Fruit fly (Drosophila melanogaster) whole organism, embryonic: Measurements from ENCODE around the gene Ppcs.
A peak's percentile ranks its signal among the peaks of the same experiment; 100 is the strongest.

Experiments used
- Adf1 ChIP-seq: fragments of 200-800 bp; sonication (Bioruptor generic); IDR thresholded peaks from 2 replicates; pipeline ENCODE4 v1.3.6; 2022; ENCODE audit warnings: missing biosample characterization, missing genetic modification characterization
- CG11456 ChIP-seq: fragments of 200-800 bp; sonication (Bioruptor generic); IDR thresholded peaks from 3 replicates; pipeline ENCODE4 v1.3.6; 2022; ENCODE audit warnings: missing biosample characterization, missing genetic modification characterization
- CG11504 ChIP-seq: fragments of 200-800 bp; sonication (Bioruptor generic); optimal IDR thresholded peaks from 3 replicates; lab custom pipeline; 2019; ENCODE audit warnings: missing biosample characterization, mild to moderate bottlenecking, missing genetic modification characterization, moderate library complexity
- CG12104 ChIP-seq: fragments of 200-800 bp; sonication (Bioruptor generic); optimal IDR thresholded peaks from 3 replicates; lab custom pipeline; 2016; ENCODE audit warnings: missing biosample characterization, missing genetic modification characterization
- CG12391 ChIP-seq: fragments of 200-800 bp; sonication (Bioruptor generic); optimal IDR thresholded peaks from 3 replicates; lab custom pipeline; 2018; ENCODE audit warnings: missing biosample characterization, mild to moderate bottlenecking, missing genetic modification characterization, moderate library complexity
- CG13296 ChIP-seq: fragments of 200-800 bp; sonication (Bioruptor generic); optimal IDR thresholded peaks from 3 replicates; lab custom pipeline; 2018; ENCODE audit warnings: missing biosample characterization, mild to moderate bottlenecking, missing genetic modification characterization
- CG13775 ChIP-seq: fragments of 200-800 bp; sonication (Bioruptor generic); optimal IDR thresholded peaks from 3 replicates; lab custom pipeline; 2017; ENCODE audit warnings: missing biosample characterization, mild to moderate bottlenecking, missing genetic modification characterization
- CG14050 ChIP-seq: fragments of 200-800 bp; sonication (Bioruptor generic); IDR thresholded peaks from 3 replicates; pipeline ENCODE4 v1.3.6; 2022; ENCODE audit warnings: missing biosample characterization, missing genetic modification characterization
- CG14860 ChIP-seq: fragments of 200-800 bp; sonication (Bioruptor generic); IDR thresholded peaks from 3 replicates; pipeline ENCODE4 v1.3.6; 2022; ENCODE audit warnings: missing biosample characterization, missing genetic modification characterization; ENCODE audit not compliant: partially characterized antibody
- CG17359 ChIP-seq: fragments of 200-800 bp; sonication (Bioruptor generic); optimal IDR thresholded peaks from 3 replicates; lab custom pipeline; 2018; ENCODE audit warnings: missing biosample characterization, mild to moderate bottlenecking, missing genetic modification characterization, moderate library complexity
- CG17361 ChIP-seq: fragments of 200-800 bp; sonication (Bioruptor generic); IDR thresholded peaks from 3 replicates; pipeline ENCODE4 v1.3.6; 2022; ENCODE audit warnings: missing biosample characterization, missing genetic modification characterization
- CG2120 ChIP-seq: fragments of 200-800 bp; sonication (Bioruptor generic); optimal IDR thresholded peaks from 3 replicates; lab custom pipeline; 2016; ENCODE audit warnings: missing biosample characterization, missing genetic modification characterization
- CG3281 ChIP-seq: fragments of 200-800 bp; sonication (Bioruptor generic); optimal IDR thresholded peaks from 3 replicates; lab custom pipeline; 2017; ENCODE audit warnings: missing biosample characterization, mild to moderate bottlenecking, missing genetic modification characterization
- CG6254 ChIP-seq: fragments of 200-800 bp; sonication (Bioruptor generic); optimal IDR thresholded peaks from 3 replicates; lab custom pipeline; 2017; ENCODE audit warnings: mild to moderate bottlenecking, missing biosample characterization, missing genetic modification reagents, missing genetic modification characterization
- CG6272 ChIP-seq: fragments of 200-800 bp; sonication (Bioruptor generic); IDR thresholded peaks from 2 replicates; pipeline ENCODE4 v1.3.6; 2022; ENCODE audit warnings: missing biosample characterization, missing genetic modification characterization
- CG7271 ChIP-seq: fragments of 200-800 bp; sonication (Bioruptor generic); optimal IDR thresholded peaks from 2 replicates; lab custom pipeline; 2018; ENCODE audit warnings: missing biosample characterization, mild to moderate bottlenecking, missing genetic modification characterization, moderate library complexity
- CG8359 ChIP-seq: fragments of 200-800 bp; sonication (Bioruptor generic); optimal IDR thresholded peaks from 2 replicates; lab custom pipeline; 2017; ENCODE audit warnings: missing biosample characterization, mild to moderate bottlenecking, missing genetic modification characterization, borderline replicate concordance
- CG8924 ChIP-seq: fragments of 200-800 bp; optimal IDR thresholded peaks from 3 replicates; lab custom pipeline; 2019; ENCODE audit warnings: missing biosample characterization, mild to moderate bottlenecking, missing genetic modification characterization, moderate library complexity
- CG9609 ChIP-seq: fragments of 200-800 bp; sonication (Bioruptor generic); optimal IDR thresholded peaks from 3 replicates; lab custom pipeline; 2016; ENCODE audit warnings: missing biosample characterization, missing genetic modification characterization
- Dip2 ChIP-seq: fragments of 200-800 bp; sonication (Bioruptor generic); IDR thresholded peaks from 2 replicates; pipeline ENCODE4 v1.3.6; 2022; ENCODE audit warnings: missing biosample characterization, missing genetic modification characterization
- GATAe ChIP-seq: fragments of 200-800 bp; sonication (Bioruptor generic); conservative IDR thresholded peaks from 2 replicates; pipeline ENCODE4 v1.3.6; 2022; ENCODE audit warnings: missing biosample characterization, missing genetic modification characterization
- HmgZ ChIP-seq: fragments of 200-800 bp; sonication (Bioruptor generic); optimal IDR thresholded peaks from 2 replicates; lab custom pipeline; 2018; ENCODE audit warnings: missing biosample characterization, mild to moderate bottlenecking, missing genetic modification characterization
- Hmr ChIP-seq: fragments of 200-800 bp; sonication (Bioruptor generic); optimal IDR thresholded peaks from 3 replicates; lab custom pipeline; 2017; ENCODE audit warnings: mild to moderate bottlenecking, missing biosample characterization, missing genetic modification reagents, missing genetic modification characterization
- Jarid2 ChIP-seq: fragments of 200-800 bp; sonication (Bioruptor generic); optimal IDR thresholded peaks from 3 replicates; lab custom pipeline; 2017; ENCODE audit warnings: mild to moderate bottlenecking, missing biosample characterization, missing genetic modification reagents, missing genetic modification characterization
- MTF-1 ChIP-seq: fragments of 200-800 bp; sonication (Bioruptor generic); optimal IDR thresholded peaks from 2 replicates; lab custom pipeline; 2018; ENCODE audit warnings: missing biosample characterization, mild to moderate bottlenecking, missing genetic modification characterization, borderline replicate concordance
- Pdp1 ChIP-seq, 2 experiments: fragments of 200-800 bp; sonication (Bioruptor generic); optimal IDR thresholded peaks; 3 replicates each; lab custom pipeline; 2016; ENCODE audit warnings: missing biosample characterization in 2 of 2, missing genetic modification characterization in 2 of 2, mild to moderate bottlenecking in 1 of 2, moderate library complexity in 1 of 2
- Spps ChIP-seq: fragments of 200-800 bp; sonication (Bioruptor generic); optimal IDR thresholded peaks from 2 replicates; lab custom pipeline; 2018; ENCODE audit warnings: missing biosample characterization, mild to moderate bottlenecking, missing genetic modification characterization
- TFAM ChIP-seq: fragments of 200-800 bp; sonication (Bioruptor generic); optimal IDR thresholded peaks from 2 replicates; lab custom pipeline; 2017; ENCODE audit warnings: missing biosample characterization, missing genetic modification characterization, inconsistent platforms
- Usf ChIP-seq: fragments of 200-800 bp; sonication (Bioruptor generic); optimal IDR thresholded peaks from 2 replicates; lab custom pipeline; 2017; ENCODE audit warnings: missing genotype, missing biosample characterization, missing genetic modification characterization
- abd-A ChIP-seq: fragments of 200-800 bp; sonication (Bioruptor generic); optimal IDR thresholded peaks from 3 replicates; lab custom pipeline; 2019; ENCODE audit warnings: missing biosample characterization, mild to moderate bottlenecking, missing genetic modification characterization, moderate library complexity
- chm ChIP-seq: fragments of 200-800 bp; sonication (Bioruptor generic); IDR thresholded peaks from 2 replicates; pipeline ENCODE4 v1.3.6; 2022; ENCODE audit warnings: missing biosample characterization, missing genetic modification characterization
- cwo ChIP-seq: fragments of 200-800 bp; sonication (Bioruptor generic); optimal IDR thresholded peaks from 3 replicates; lab custom pipeline; 2017; ENCODE audit warnings: missing biosample characterization, missing genetic modification characterization, mild to moderate bottlenecking, moderate library complexity, missing genetic modification reagents
- dan ChIP-seq: fragments of 200-800 bp; sonication (Bioruptor generic); IDR thresholded peaks from 2 replicates; pipeline ENCODE4 v1.3.6; 2022; ENCODE audit warnings: missing biosample characterization, missing genetic modification characterization
- dm ChIP-seq: fragments of 200-800 bp; sonication (Bioruptor generic); optimal IDR thresholded peaks from 3 replicates; lab custom pipeline; 2016; ENCODE audit warnings: missing biosample characterization, missing genetic modification characterization
- ewg ChIP-seq: fragments of 200-800 bp; sonication (Bioruptor generic); optimal IDR thresholded peaks from 3 replicates; lab custom pipeline; 2017; ENCODE audit warnings: mild to moderate bottlenecking, missing biosample characterization, missing genetic modification reagents, missing genetic modification characterization
- gt ChIP-seq: fragments of 200-800 bp; sonication (Bioruptor generic); IDR thresholded peaks from 2 replicates; pipeline ENCODE4 v1.3.6; 2022; ENCODE audit warnings: missing biosample characterization, missing genetic modification characterization
- ken ChIP-seq: fragments of 200-800 bp; sonication (Bioruptor generic); IDR thresholded peaks from 3 replicates; pipeline ENCODE4 v1.3.6; 2022; ENCODE audit warnings: missing biosample characterization, missing genetic modification characterization
- lmd ChIP-seq: fragments of 200-800 bp; sonication (Bioruptor generic); IDR thresholded peaks from 2 replicates; pipeline ENCODE4 v1.3.6; 2022; ENCODE audit warnings: missing biosample characterization, missing genetic modification characterization
- lov ChIP-seq, 2 experiments: fragments of 200-800 bp in 1 of 2; fragments of >200 bp in 1 of 2; sonication (Bioruptor generic) in 1 of 2; IDR thresholded peaks in 1 of 2; optimal IDR thresholded peaks in 1 of 2; 2 replicates in 1 of 2; 3 replicates in 1 of 2; pipeline versions ENCODE4 v1.3.6 to Lab custom; 2017 to 2022; ENCODE audit warnings: missing biosample characterization in 1 of 2, missing genetic modification characterization in 1 of 2
- mam ChIP-seq: fragments of 200-800 bp; sonication (Bioruptor generic); optimal IDR thresholded peaks from 3 replicates; lab custom pipeline; 2016; ENCODE audit warnings: missing biosample characterization, missing genetic modification characterization
- mld ChIP-seq: fragments of 200-800 bp; sonication (Bioruptor generic); IDR thresholded peaks from 3 replicates; pipeline ENCODE4 v1.3.6; 2022; ENCODE audit warnings: missing biosample characterization, missing genetic modification characterization; ENCODE audit not compliant: partially characterized antibody
- nmo ChIP-seq: fragments of 200-800 bp; sonication (Bioruptor generic); optimal IDR thresholded peaks from 2 replicates; lab custom pipeline; 2018; ENCODE audit warnings: missing biosample characterization, mild to moderate bottlenecking, missing genetic modification characterization, moderate library complexity
- org-1 ChIP-seq: fragments of 200-800 bp; sonication (Bioruptor generic); optimal IDR thresholded peaks from 2 replicates; lab custom pipeline; 2017; ENCODE audit warnings: missing biosample characterization, missing genetic modification characterization
- p53 ChIP-seq: fragments of 200-800 bp; sonication (Bioruptor generic); optimal IDR thresholded peaks from 2 replicates; lab custom pipeline; 2016; ENCODE audit warnings: missing biosample characterization, missing genetic modification characterization
- sim ChIP-seq: fragments of 200-800 bp; sonication (Bioruptor generic); IDR thresholded peaks from 2 replicates; pipeline ENCODE4 v1.3.6; 2022; ENCODE audit warnings: missing biosample characterization, missing genetic modification characterization
- sisA ChIP-seq: fragments of 200-800 bp; sonication (Bioruptor generic); IDR thresholded peaks from 2 replicates; pipeline ENCODE4 v1.3.6; 2022; ENCODE audit warnings: missing biosample characterization, missing genetic modification characterization
- sna ChIP-seq: fragments of 200-800 bp; sonication (Bioruptor generic); IDR thresholded peaks from 2 replicates; pipeline ENCODE4 v1.3.6; 2022; ENCODE audit warnings: missing biosample characterization, missing genetic modification characterization; ENCODE audit not compliant: partially characterized antibody
- ssp ChIP-seq: fragments of 200-800 bp; sonication (Bioruptor generic); IDR thresholded peaks from 2 replicates; pipeline ENCODE4 v1.3.6; 2022; ENCODE audit warnings: missing biosample characterization, missing genetic modification characterization
- tgo ChIP-seq: fragments of 200-800 bp; sonication (Bioruptor generic); IDR thresholded peaks from 3 replicates; pipeline ENCODE4 v1.3.6; 2022; ENCODE audit warnings: missing biosample characterization, missing genetic modification characterization
- wek ChIP-seq: fragments of 200-800 bp; sonication (Bioruptor generic); optimal IDR thresholded peaks from 3 replicates; lab custom pipeline; 2018; ENCODE audit warnings: missing biosample characterization, mild to moderate bottlenecking, missing genetic modification characterization, moderate library complexity

The Ppcs gene

dm6 chr3R:19105821-19106220, 41.9 kb downstream of the Ppcs start (continued):
- TF ChIP-seq Spps (tag; lab: Kevin White, UChicago) (no peak), abd-A (tag; lab: Kevin White, UChicago) (no peak), CG9609 (no peak), sim (peak; percentile 11; the same call in 1 of the 2 replicates), lmd (peak; percentile 21; the same call in 1 of the 2 replicates), CG14860 (GFP tag; lab: Robert Waterston, UW) (no peak), CG6254 (GFP tag; lab: Kevin White, UChicago) (peak; percentile 1), org-1 (GFP tag; lab: Kevin White, UChicago) (no peak), CG6272 (GFP tag; lab: Robert Waterston, UW) (no peak), CG17359 (tag; lab: Kevin White, UChicago) (peak; percentile 40), GATAe (no peak), Jarid2 (no peak), wek (GFP tag; lab: Kevin White, UChicago) (no peak), HmgZ (tag; lab: Kevin White, UChicago) (no peak), CG2120 (no peak), CG8924 (tag; lab: Kevin White, UChicago) (peak; percentile 19), CG13296 (GFP tag; lab: Kevin White, UChicago) (no peak), nmo (GFP tag; lab: Kevin White, UChicago) (peak; percentile 4), Pdp1 (GFP tag; optimal IDR thresholded peaks at IDR 0.05; lab: Kevin White, UChicago) (no peak), dan (GFP tag; lab: Robert Waterston, UW) (no peak), sisA (GFP tag; lab: Robert Waterston, UW) (peak; percentile 47), Hmr (GFP tag; lab: Kevin White, UChicago) (no peak), CG17361 (GFP tag; lab: Robert Waterston, UW) (peak; percentile 46; the same call in 1 of the 3 replicates), lov (optimal IDR thresholded peaks at IDR 0.05; lab: Kevin White, UChicago) (no peak), lov (GFP tag; IDR thresholded peaks at IDR 0.05; lab: Robert Waterston, UW) (0 out of 3 replicates have a peak, but pooled peaks have one; percentile 69), ewg (GFP tag; lab: Kevin White, UChicago) (peak; percentile 27), CG3281 (GFP tag; lab: Kevin White, UChicago) (no peak), CG11504 (tag; lab: Kevin White, UChicago) (peak; percentile 60), MTF-1 (GFP tag; lab: Kevin White, UChicago) (no peak), Adf1 (no peak), ssp (GFP tag; lab: Robert Waterston, UW) (0 out of 2 replicates have a peak, but pooled peaks have one; percentile 6), p53 (GFP tag; lab: Kevin White, UChicago) (no peak), TFAM (GFP tag; lab: Kevin White, UChicago) (no peak), tgo (GFP tag; lab: Robert Waterston, UW) (no peak), ken (peak; percentile 41; the same call in 1 of the 3 replicates), cwo (GFP tag; lab: Kevin White, UChicago) (no peak), dm (GFP tag; lab: Kevin White, UChicago) (no peak), Usf (no peak), sna (GFP tag; lab: Robert Waterston, UW) (no peak), mam (no peak), mld (no peak), CG13775 (GFP tag; lab: Kevin White, UChicago) (peak; percentile 2), Dip2 (no peak), CG12104 (no peak), CG8359 (GFP tag; lab: Kevin White, UChicago) (peak; percentile 8), CG14050 (GFP tag; lab: Robert Waterston, UW) (no peak), chm (GFP tag; lab: Robert Waterston, UW) (no peak), CG7271 (tag; lab: Kevin White, UChicago) (no peak), CG11456 (GFP tag; lab: Robert Waterston, UW) (no peak), gt (GFP tag; lab: Robert Waterston, UW) (no peak), CG12391 (peak; percentile 33)
